Fruit fly (Drosophila melanogaster) whole organism, embryonic: ENCODE data around the gene CG5435.
A peak's percentile ranks its signal among the peaks of the same experiment; 100 is the strongest.

Experiments
- Asciz ChIP-seq: fragments of 200-800 bp; sonication (Bioruptor generic); optimal IDR thresholded peaks from 2 replicates; lab custom pipeline; 2017; ENCODE audit warnings: missing biosample characterization, mild to moderate bottlenecking, missing genetic modification characterization, missing genetic modification reagents
- BtbVII ChIP-seq: fragments of 200-800 bp; sonication (Bioruptor generic); optimal IDR thresholded peaks from 3 replicates; lab custom pipeline; 2017; ENCODE audit warnings: missing biosample characterization, mild to moderate bottlenecking, missing genetic modification characterization
- CG11093 ChIP-seq: fragments of 200-800 bp; sonication (Bioruptor generic); IDR thresholded peaks from 3 replicates; pipeline ENCODE4 v1.3.6; 2022; ENCODE audit warnings: missing biosample characterization, missing genetic modification characterization
- CG12219 ChIP-seq: fragments of 200-800 bp; sonication (Bioruptor generic); optimal IDR thresholded peaks from 3 replicates; lab custom pipeline; 2018; ENCODE audit warnings: missing biosample characterization, mild to moderate bottlenecking, missing genetic modification characterization
- CG13287 ChIP-seq: fragments of 200-800 bp; sonication (Bioruptor generic); IDR thresholded peaks from 2 replicates; pipeline ENCODE4 v1.3.6; 2022; ENCODE audit warnings: missing biosample characterization, missing genetic modification characterization; ENCODE audit not compliant: partially characterized antibody
- CG14965 ChIP-seq: fragments of 200-800 bp; sonication (Bioruptor generic); optimal IDR thresholded peaks from 2 replicates; lab custom pipeline; 2016; ENCODE audit warnings: missing biosample characterization, missing genetic modification characterization, borderline replicate concordance
- CG1602 ChIP-seq: fragments of 200-800 bp; sonication (Bioruptor generic); optimal IDR thresholded peaks from 3 replicates; lab custom pipeline; 2016; ENCODE audit warnings: missing biosample characterization, missing genetic modification characterization
- CG16813 ChIP-seq: fragments of 200-800 bp; sonication (Bioruptor generic); IDR thresholded peaks from 3 replicates; pipeline ENCODE4 v1.3.6; 2022; ENCODE audit warnings: missing biosample characterization, missing genetic modification characterization; ENCODE audit not compliant: partially characterized antibody
- CG1832 ChIP-seq: fragments of 200-800 bp; sonication (Bioruptor generic); optimal IDR thresholded peaks from 2 replicates; lab custom pipeline; 2017; ENCODE audit warnings: missing biosample characterization, mild to moderate bottlenecking, missing genetic modification characterization, inconsistent platforms
- CG18476 ChIP-seq: fragments of 200-800 bp; sonication (Bioruptor generic); optimal IDR thresholded peaks from 2 replicates; lab custom pipeline; 2016; ENCODE audit warnings: missing biosample characterization, mild to moderate bottlenecking, missing genetic modification characterization
- CG30020 ChIP-seq: fragments of 200-800 bp; optimal IDR thresholded peaks from 2 replicates; lab custom pipeline; 2019; ENCODE audit warnings: missing biosample characterization, mild to moderate bottlenecking, missing genetic modification characterization, moderate library complexity
- CG3163 ChIP-seq: fragments of 200-800 bp; sonication (Bioruptor generic); optimal IDR thresholded peaks from 3 replicates; lab custom pipeline; 2016; ENCODE audit warnings: missing biosample characterization, missing genetic modification characterization
- CG32772 ChIP-seq: fragments of 200-800 bp; sonication (Bioruptor generic); IDR thresholded peaks from 2 replicates; pipeline ENCODE4 v1.3.6; 2022; ENCODE audit warnings: missing biosample characterization, missing genetic modification characterization
- CG33213 ChIP-seq: fragments of 200-800 bp; sonication (Bioruptor generic); optimal IDR thresholded peaks from 3 replicates; lab custom pipeline; 2016; ENCODE audit warnings: missing biosample characterization, missing genetic modification characterization
- CG3838 ChIP-seq: fragments of 200-800 bp; sonication (Bioruptor generic); optimal IDR thresholded peaks from 3 replicates; lab custom pipeline; 2016; ENCODE audit warnings: missing biosample characterization, missing genetic modification characterization
- CG4360 ChIP-seq: fragments of 200-800 bp; sonication (Bioruptor generic); IDR thresholded peaks from 2 replicates; pipeline ENCODE4 v1.3.6; 2022; ENCODE audit warnings: missing biosample characterization, missing genetic modification characterization
- CG4707 ChIP-seq: fragments of 200-800 bp; sonication (Bioruptor generic); optimal IDR thresholded peaks from 2 replicates; lab custom pipeline; 2018; ENCODE audit warnings: missing biosample characterization, mild to moderate bottlenecking, missing genetic modification characterization, moderate library complexity
- CG6813 ChIP-seq: fragments of 200-800 bp; sonication (Bioruptor generic); optimal IDR thresholded peaks from 2 replicates; lab custom pipeline; 2017; ENCODE audit warnings: missing biosample characterization, missing genetic modification characterization, mild to moderate bottlenecking, moderate library complexity, missing genetic modification reagents
- CHES-1-like ChIP-seq: fragments of 200-800 bp; sonication (Bioruptor generic); optimal IDR thresholded peaks from 2 replicates; lab custom pipeline; 2016; ENCODE audit warnings: missing biosample characterization, missing genetic modification characterization
- Dp ChIP-seq: fragments of 200-800 bp; sonication (Bioruptor generic); optimal IDR thresholded peaks from 2 replicates; lab custom pipeline; 2018; ENCODE audit warnings: missing biosample characterization, mild to moderate bottlenecking, missing genetic modification characterization, moderate library complexity
- E2f1 ChIP-seq: fragments of 200-800 bp; sonication (Bioruptor generic); IDR thresholded peaks from 2 replicates; pipeline ENCODE4 v1.3.6; 2022; ENCODE audit warnings: missing biosample characterization, missing genetic modification characterization
- ERR ChIP-seq: fragments of 200-800 bp; sonication (Bioruptor generic); optimal IDR thresholded peaks from 2 replicates; lab custom pipeline; 2016; ENCODE audit warnings: missing biosample characterization, missing genetic modification characterization
- H15 ChIP-seq: fragments of 200-800 bp; sonication (Bioruptor generic); IDR thresholded peaks from 3 replicates; pipeline ENCODE4 v1.3.6; 2022; ENCODE audit warnings: missing biosample characterization, missing genetic modification characterization
- HHEX ChIP-seq: fragments of 200-800 bp; sonication (Bioruptor generic); optimal IDR thresholded peaks from 3 replicates; lab custom pipeline; 2017; ENCODE audit warnings: missing biosample characterization, mild to moderate bottlenecking, missing genetic modification characterization, missing genetic modification reagents
- HLH3B ChIP-seq: fragments of 200-800 bp; sonication (Bioruptor generic); IDR thresholded peaks from 2 replicates; pipeline ENCODE4 v1.3.6; 2022; ENCODE audit warnings: missing biosample characterization, missing genetic modification characterization
- MBD-R2 ChIP-seq: fragments of 200-800 bp; sonication (Bioruptor generic); IDR thresholded peaks from 2 replicates; pipeline ENCODE4 v1.3.6; 2022; ENCODE audit warnings: missing biosample characterization, missing genetic modification characterization
- NFAT ChIP-seq: fragments of 200-800 bp; sonication (Bioruptor generic); IDR thresholded peaks from 2 replicates; pipeline ENCODE4 v1.3.6; 2022; ENCODE audit warnings: missing biosample characterization, missing genetic modification characterization
- Neu2 ChIP-seq: fragments of 200-800 bp; sonication (Bioruptor generic); optimal IDR thresholded peaks from 3 replicates; lab custom pipeline; 2016; ENCODE audit warnings: missing biosample characterization, missing genetic modification characterization, borderline replicate concordance
- Nf-YC ChIP-seq: fragments of 200-800 bp; optimal IDR thresholded peaks from 3 replicates; lab custom pipeline; 2019; ENCODE audit warnings: missing biosample characterization, mild to moderate bottlenecking, missing genetic modification characterization, moderate library complexity
- Spps ChIP-seq: fragments of 200-800 bp; sonication (Bioruptor generic); optimal IDR thresholded peaks from 2 replicates; lab custom pipeline; 2018; ENCODE audit warnings: missing biosample characterization, mild to moderate bottlenecking, missing genetic modification characterization
- Vsx1 ChIP-seq: fragments of 200-800 bp; sonication (Bioruptor generic); optimal IDR thresholded peaks from 2 replicates; lab custom pipeline; 2017; ENCODE audit warnings: missing biosample characterization, mild to moderate bottlenecking, missing genetic modification characterization, missing genetic modification reagents
- bcd ChIP-seq: fragments of 200-800 bp; sonication (Bioruptor generic); optimal IDR thresholded peaks from 2 replicates; lab custom pipeline; 2017; ENCODE audit warnings: missing biosample characterization, mild to moderate bottlenecking, missing genetic modification characterization
- eve ChIP-seq, 2 experiments: fragments of >200 bp; optimal IDR thresholded peaks; 2 replicates each; lab custom pipeline; 2017; ENCODE audit warnings: missing biosample characterization in 2 of 2, missing genetic modification characterization in 2 of 2
- gsb-n ChIP-seq: fragments of 200-800 bp; sonication (Bioruptor generic); optimal IDR thresholded peaks from 3 replicates; lab custom pipeline; 2018; ENCODE audit warnings: missing biosample characterization, mild to moderate bottlenecking, missing genetic modification characterization
- ham ChIP-seq: fragments of 200-800 bp; sonication (Bioruptor generic); IDR thresholded peaks from 2 replicates; pipeline ENCODE4 v1.3.6; 2022; ENCODE audit warnings: missing biosample characterization, missing genetic modification characterization
- hb ChIP-seq: fragments of 200-800 bp; sonication (Bioruptor generic); IDR thresholded peaks from 3 replicates; pipeline ENCODE4 v1.3.6; 2022; ENCODE audit warnings: missing biosample characterization, missing genetic modification characterization; ENCODE audit not compliant: partially characterized antibody
- lov ChIP-seq, 2 experiments: fragments of 200-800 bp in 1 of 2; fragments of >200 bp in 1 of 2; sonication (Bioruptor generic) in 1 of 2; IDR thresholded peaks in 1 of 2; optimal IDR thresholded peaks in 1 of 2; 2 replicates in 1 of 2; 3 replicates in 1 of 2; pipeline versions ENCODE4 v1.3.6 to Lab custom; 2017 to 2022; ENCODE audit warnings: missing biosample characterization in 1 of 2, missing genetic modification characterization in 1 of 2
- nau ChIP-seq: fragments of 200-800 bp; sonication (Bioruptor generic); optimal IDR thresholded peaks from 3 replicates; lab custom pipeline; 2017; ENCODE audit warnings: missing biosample characterization, mild to moderate bottlenecking, missing genetic modification characterization, missing genetic modification reagents
- otp ChIP-seq: fragments of 200-800 bp; sonication (Bioruptor generic); IDR thresholded peaks from 3 replicates; pipeline ENCODE4, ENCODE4 v1.3.6; 2022; ENCODE audit warnings: missing biosample characterization, missing genetic modification characterization
- pros ChIP-seq: fragments of 200-800 bp; sonication (Bioruptor generic); optimal IDR thresholded peaks from 3 replicates; lab custom pipeline; 2019; ENCODE audit warnings: missing biosample characterization, mild to moderate bottlenecking, missing genetic modification characterization, moderate library complexity
- pum ChIP-seq: fragments of 200-800 bp; sonication (Bioruptor generic); optimal IDR thresholded peaks from 2 replicates; lab custom pipeline; 2016; ENCODE audit warnings: missing biosample characterization, missing genetic modification characterization
- rib ChIP-seq: fragments of 200-800 bp; sonication (Bioruptor generic); IDR thresholded peaks from 2 replicates; pipeline ENCODE4 v1.3.6; 2022; ENCODE audit warnings: missing biosample characterization, missing genetic modification characterization
- row ChIP-seq: fragments of 200-800 bp; sonication (Bioruptor generic); IDR thresholded peaks from 3 replicates; pipeline ENCODE4 v1.3.6; 2022; ENCODE audit warnings: missing biosample characterization, missing genetic modification characterization
- ssp ChIP-seq: fragments of 200-800 bp; sonication (Bioruptor generic); IDR thresholded peaks from 2 replicates; pipeline ENCODE4 v1.3.6; 2022; ENCODE audit warnings: missing biosample characterization, missing genetic modification characterization
- ttk ChIP-seq: fragments of 200-800 bp; sonication (Bioruptor generic); IDR thresholded peaks from 2 replicates; pipeline ENCODE4 v2.1.2; 2022; ENCODE audit warnings: missing biosample characterization, missing genetic modification characterization
- vnd ChIP-seq: fragments of 200-800 bp; sonication (Bioruptor generic); IDR thresholded peaks from 3 replicates; pipeline ENCODE4 v1.3.6; 2022; ENCODE audit warnings: missing biosample characterization, missing genetic modification characterization; ENCODE audit not compliant: partially characterized antibody
- wek ChIP-seq: fragments of 200-800 bp; sonication (Bioruptor generic); optimal IDR thresholded peaks from 3 replicates; lab custom pipeline; 2018; ENCODE audit warnings: missing biosample characterization, mild to moderate bottlenecking, missing genetic modification characterization, moderate library complexity
- zen2 ChIP-seq: fragments of 200-800 bp; sonication (Bioruptor generic); IDR thresholded peaks from 3 replicates; pipeline ENCODE4 v1.3.6; 2022; ENCODE audit warnings: missing biosample characterization, missing genetic modification characterization; ENCODE audit not compliant: partially characterized antibody

The CG5435 gene

dm6 chr2L:12435976-12436771 lies 5.5 kb upstream of the CG5435 start (continued):
- TF ChIP-seq CG3838: no peak
- no peak for TF ChIP-seq CG4360 (GFP tag; lab: Robert Waterston, UW)
- no peak for TF ChIP-seq CHES-1-like (GFP tag; lab: Kevin White, UChicago)
- TF ChIP-seq CG18476 (GFP tag; lab: Kevin White, UChicago): no peak
- TF ChIP-seq gsb-n (tag; lab: Kevin White, UChicago): no peak
- TF ChIP-seq row (GFP tag; lab: Robert Waterston, UW): peak; percentile 88
- TF ChIP-seq ssp: no peak
- no peak for TF ChIP-seq bcd
- TF ChIP-seq ttk: no peak
- TF ChIP-seq nau (GFP tag; lab: Kevin White, UChicago): no peak
- TF ChIP-seq hb (GFP tag; lab: Robert Waterston, UW): no peak
- TF ChIP-seq Dp (GFP tag; lab: Kevin White, UChicago): no peak
- TF ChIP-seq CG6813 (GFP tag; lab: Kevin White, UChicago): no peak
- TF ChIP-seq CG32772 (GFP tag; lab: Robert Waterston, UW): no peak
- no peak for TF ChIP-seq CG4707 (GFP tag; lab: Kevin White, UChicago)
- TF ChIP-seq Vsx1 (GFP tag; lab: Kevin White, UChicago): no peak
- TF ChIP-seq CG13287 (GFP tag; lab: Robert Waterston, UW): peak; percentile 37; the same call in 1 of the 2 replicates
- no peak for TF ChIP-seq wek (GFP tag; lab: Kevin White, UChicago)
- no peak for TF ChIP-seq ham (GFP tag; lab: Robert Waterston, UW)
- TF ChIP-seq CG3163 (GFP tag; lab: Kevin White, UChicago): no peak
- no peak for TF ChIP-seq pros
- no peak for TF ChIP-seq E2f1 (GFP tag; lab: Robert Waterston, UW)
- no peak for TF ChIP-seq CG1832
- peak; percentile 21 for TF ChIP-seq Nf-YC
- no peak for TF ChIP-seq pum (GFP tag; lab: Kevin White, UChicago)
- TF ChIP-seq NFAT (GFP tag; lab: Robert Waterston, UW): no peak
- no peak for TF ChIP-seq HLH3B (GFP tag; lab: Robert Waterston, UW)
- TF ChIP-seq ERR (GFP tag; lab: Kevin White, UChicago): no peak
- TF ChIP-seq CG12219 (GFP tag; lab: Kevin White, UChicago): no peak
- no peak for TF ChIP-seq CG16813 (GFP tag; lab: Robert Waterston, UW)
- no peak for TF ChIP-seq CG33213 (GFP tag; lab: Kevin White, UChicago)
- TF ChIP-seq CG11093 (GFP tag; lab: Robert Waterston, UW): no peak
- no peak for TF ChIP-seq rib (GFP tag; lab: Robert Waterston, UW)
- no peak for TF ChIP-seq otp (GFP tag; lab: Robert Waterston, UW)
- no peak for TF ChIP-seq vnd (GFP tag; lab: Robert Waterston, UW)
- no peak for TF ChIP-seq Spps (tag; lab: Kevin White, UChicago)
- no peak for TF ChIP-seq zen2 (GFP tag; lab: Robert Waterston, UW)
- no peak for TF ChIP-seq H15 (GFP tag; lab: Robert Waterston, UW)
- TF ChIP-seq BtbVII (GFP tag; lab: Kevin White, UChicago): no peak
- no peak for TF ChIP-seq CG30020 (tag; lab: Kevin White, UChicago)
- peak; percentile 90 for TF ChIP-seq MBD-R2
- TF ChIP-seq lov (optimal IDR thresholded peaks at IDR 0.05; lab: Kevin White, UChicago): no peak
- TF ChIP-seq lov (GFP tag; IDR thresholded peaks at IDR 0.05; lab: Robert Waterston, UW): no peak
- no peak for TF ChIP-seq Asciz
- no peak for TF ChIP-seq HHEX (GFP tag; lab: Kevin White, UChicago)
- TF ChIP-seq CG14965 (GFP tag; lab: Kevin White, UChicago): no peak
- no peak for TF ChIP-seq CG1602 (GFP tag; lab: Kevin White, UChicago)
- TF ChIP-seq eve (GFP tag; optimal IDR thresholded peaks at IDR 0.05; lab: Kevin White, UChicago): no peak
- no peak for TF ChIP-seq Neu2 (GFP tag; lab: Kevin White, UChicago)
